Worm (Caenorhabditis elegans) whole organism, young adult: ENCODE data around the gene C06E2.9.

Experiments
- B0035.1 ChIP-seq: sonication (generic microtip); optimal IDR thresholded peaks from 2 replicates; lab custom pipeline; 2016; ENCODE audit warnings: missing genetic modification characterization, mild to moderate bottlenecking, missing compliant biosample characterization, missing genotype, missing genetic modification reagents
- B0261.1 ChIP-seq: sonication (generic microtip); optimal IDR thresholded peaks from 2 replicates; lab custom pipeline; 2016; ENCODE audit warnings: mild to moderate bottlenecking, missing genetic modification characterization, moderate library complexity, missing compliant biosample characterization
- F23B12.7 ChIP-seq: sonication (generic microtip); optimal IDR thresholded peaks from 2 replicates; lab custom pipeline; 2017; ENCODE audit warnings: missing genetic modification characterization, mild to moderate bottlenecking, missing compliant biosample characterization, antibody characterized with exemption, moderate library complexity; ENCODE audit not compliant: insufficient read depth
- F55B11.4 ChIP-seq: sonication (generic microtip); optimal IDR thresholded peaks from 2 replicates; lab custom pipeline; 2016; ENCODE audit warnings: missing compliant biosample characterization, missing genetic modification characterization, borderline replicate concordance; ENCODE audit not compliant: insufficient read depth
- K12H6.12 ChIP-seq: fragments of 200-800 bp; sonication (Bioruptor generic); optimal IDR thresholded peaks from 2 replicates; lab custom pipeline; 2018; ENCODE audit warnings: mild to moderate bottlenecking, missing genetic modification characterization, missing compliant biosample characterization
- Y53F4B.3 ChIP-seq: fragments of 200-800 bp; sonication (Bioruptor generic); IDR thresholded peaks from 2 replicates; pipeline ENCODE4 v1.3.6; 2022; ENCODE audit warnings: missing genetic modification reagents, missing genetic modification characterization, missing compliant biosample characterization
- Y95B8A.8 ChIP-seq: fragments of 200-800 bp; sonication (Bioruptor generic); IDR thresholded peaks from 2 replicates; pipeline ENCODE4 v1.3.6; 2022; ENCODE audit warnings: missing genetic modification reagents, missing genetic modification characterization, missing compliant biosample characterization
- bed-1 ChIP-seq: fragments of 200-800 bp; sonication (Bioruptor generic); IDR thresholded peaks from 2 replicates; pipeline ENCODE4 v1.3.6; 2022; ENCODE audit warnings: missing genetic modification reagents, missing genetic modification characterization, missing compliant biosample characterization
- bed-2 ChIP-seq: fragments of 200-800 bp; sonication (Bioruptor generic); IDR thresholded peaks from 2 replicates; pipeline ENCODE4 v1.3.6; 2022; ENCODE audit warnings: missing genetic modification reagents, missing genetic modification characterization, missing compliant biosample characterization
- ceh-58 ChIP-seq: fragments of 200-800 bp; sonication (Bioruptor generic); IDR thresholded peaks from 2 replicates; pipeline ENCODE4 v1.3.6; 2022; ENCODE audit warnings: missing genetic modification characterization, missing compliant biosample characterization
- ceh-79 ChIP-seq: sonication (generic microtip); optimal IDR thresholded peaks from 2 replicates; lab custom pipeline; 2017; ENCODE audit warnings: mild to moderate bottlenecking, missing genetic modification characterization, missing compliant biosample characterization
- chd-7 ChIP-seq: sonication (generic microtip); optimal IDR thresholded peaks from 2 replicates; lab custom pipeline; 2016; ENCODE audit warnings: mild to moderate bottlenecking, missing genetic modification characterization, moderate library complexity, missing compliant biosample characterization
- dpl-1 ChIP-seq: fragments of 150-350 bp; optimal IDR thresholded peaks from 2 replicates; lab custom pipeline; 2014; ENCODE audit warnings: missing biosample characterization, missing genetic modification reagents, missing genetic modification characterization
- egl-44 ChIP-seq: fragments of 200-800 bp; sonication (Bioruptor generic); IDR thresholded peaks from 2 replicates; pipeline ENCODE4 v1.3.6; 2022; ENCODE audit warnings: missing genetic modification reagents, missing genetic modification characterization, missing compliant biosample characterization
- ets-4 ChIP-seq: fragments of 200-800 bp; sonication (Bioruptor generic); optimal IDR thresholded peaks from 2 replicates; lab custom pipeline; 2018; ENCODE audit warnings: mild to moderate bottlenecking, missing genetic modification characterization, missing compliant biosample characterization
- hmg-1.2 ChIP-seq: fragments of 200-800 bp; sonication (Bioruptor generic); IDR thresholded peaks from 2 replicates; pipeline ENCODE4 v1.3.6; 2022; ENCODE audit warnings: missing genetic modification reagents, missing genetic modification characterization, missing compliant biosample characterization
- lag-1 ChIP-seq: fragments of 200-800 bp; sonication (Bioruptor generic); IDR thresholded peaks from 2 replicates; pipeline ENCODE4 v1.3.6; 2022; ENCODE audit warnings: missing genetic modification reagents, missing genetic modification characterization, missing compliant biosample characterization
- lin-40 ChIP-seq: sonication (generic microtip); optimal IDR thresholded peaks from 2 replicates; lab custom pipeline; 2016; ENCODE audit warnings: missing genetic modification characterization, mild to moderate bottlenecking, missing compliant biosample characterization, missing genotype, missing genetic modification reagents
- lsy-27 ChIP-seq: sonication (generic microtip); optimal IDR thresholded peaks from 2 replicates; lab custom pipeline; 2017; ENCODE audit warnings: missing genetic modification characterization, mild to moderate bottlenecking, missing compliant biosample characterization, antibody characterized with exemption, missing genotype, borderline replicate concordance; ENCODE audit not compliant: insufficient read depth
- madf-10 ChIP-seq: sonication (generic microtip); optimal IDR thresholded peaks from 2 replicates; lab custom pipeline; 2016; ENCODE audit warnings: mild to moderate bottlenecking, missing genetic modification characterization, missing compliant biosample characterization
- madf-8 ChIP-seq: fragments of 200-800 bp; sonication (Bioruptor generic); conservative IDR thresholded peaks from 2 replicates; pipeline ENCODE4 v1.3.6; 2022; ENCODE audit warnings: missing genetic modification reagents, missing genetic modification characterization, missing compliant biosample characterization
- mel-28 ChIP-seq: sonication (generic microtip); optimal IDR thresholded peaks from 2 replicates; lab custom pipeline; 2016; ENCODE audit warnings: borderline replicate concordance, mild to moderate bottlenecking, missing genetic modification characterization, missing compliant biosample characterization
- mxl-1 ChIP-seq: sonication (generic microtip); optimal IDR thresholded peaks from 2 replicates; lab custom pipeline; 2016; ENCODE audit warnings: missing genetic modification characterization, missing compliant biosample characterization
- nhr-179 ChIP-seq: sonication (generic microtip); optimal IDR thresholded peaks from 2 replicates; lab custom pipeline; 2016; ENCODE audit warnings: mild to moderate bottlenecking, missing genetic modification characterization, missing compliant biosample characterization
- nhr-27 ChIP-seq: fragments of 200-800 bp; sonication (Bioruptor generic); optimal IDR thresholded peaks from 2 replicates; lab custom pipeline; 2018; ENCODE audit warnings: mild to moderate bottlenecking, missing genetic modification characterization, moderate library complexity, missing compliant biosample characterization
- nhr-80 ChIP-seq: sonication (generic microtip); optimal IDR thresholded peaks from 2 replicates; lab custom pipeline; 2016; ENCODE audit warnings: missing genetic modification characterization, missing compliant biosample characterization
- pha-4 ChIP-seq: fragments of 150-350 bp; sonication (generic microtip); optimal IDR thresholded peaks from 2 replicates; lab custom pipeline; 2014; ENCODE audit warnings: missing biosample characterization, missing genetic modification reagents, missing genetic modification characterization
- rpc-1 ChIP-seq, 2 experiments: fragments of 150-350 bp in 1 of 2; sonication (generic microtip) in 1 of 2; optimal IDR thresholded peaks; 2 replicates each; lab custom pipeline; 2014 to 2018; ENCODE audit warnings: missing biosample characterization in 1 of 2, missing genetic modification characterization in 1 of 2, missing genetic modification reagents in 1 of 2, missing genotype in 1 of 2
- snpc-1.1 ChIP-seq: sonication (generic microtip); optimal IDR thresholded peaks from 2 replicates; lab custom pipeline; 2017; ENCODE audit warnings: missing genetic modification characterization, mild to moderate bottlenecking, missing compliant biosample characterization, antibody characterized with exemption, moderate library complexity, missing genotype, missing genetic modification reagents; ENCODE audit not compliant: insufficient read depth
- snpc-1.3 ChIP-seq: sonication (generic microtip); optimal IDR thresholded peaks from 2 replicates; lab custom pipeline; 2017; ENCODE audit warnings: missing genetic modification characterization, mild to moderate bottlenecking, missing compliant biosample characterization, antibody characterized with exemption, moderate library complexity, missing genotype, missing genetic modification reagents; ENCODE audit not compliant: insufficient read depth
- snpc-3.4 ChIP-seq: sonication (generic microtip); optimal IDR thresholded peaks from 2 replicates; lab custom pipeline; 2017; ENCODE audit warnings: missing genetic modification characterization, mild to moderate bottlenecking, missing compliant biosample characterization, antibody characterized with exemption, moderate library complexity, missing genotype, missing genetic modification reagents
- sptf-2 ChIP-seq: fragments of 200-800 bp; sonication (Bioruptor generic); optimal IDR thresholded peaks from 2 replicates; lab custom pipeline; 2018; ENCODE audit warnings: mild to moderate bottlenecking, missing genetic modification characterization, missing compliant biosample characterization
- tbp1 ChIP-seq: fragments of 200-800 bp; sonication (Bioruptor generic); optimal IDR thresholded peaks from 2 replicates; lab custom pipeline; 2018; ENCODE audit warnings: mild to moderate bottlenecking, missing genetic modification characterization, missing compliant biosample characterization
- unc-130 ChIP-seq: sonication (generic microtip); optimal IDR thresholded peaks from 2 replicates; lab custom pipeline; 2016; ENCODE audit warnings: missing genetic modification reagents, missing genetic modification characterization, missing compliant biosample characterization
- ztf-18 ChIP-seq: sonication (generic microtip); optimal IDR thresholded peaks from 2 replicates; lab custom pipeline; 2016; ENCODE audit warnings: missing genotype, mild to moderate bottlenecking, missing genetic modification characterization, missing compliant biosample characterization
- ztf-3 ChIP-seq: fragments of 200-800 bp; sonication (Bioruptor generic); optimal IDR thresholded peaks from 2 replicates; lab custom pipeline; 2018; ENCODE audit warnings: mild to moderate bottlenecking, missing genetic modification characterization, missing compliant biosample characterization

Gene C06E2.9

DNA sequence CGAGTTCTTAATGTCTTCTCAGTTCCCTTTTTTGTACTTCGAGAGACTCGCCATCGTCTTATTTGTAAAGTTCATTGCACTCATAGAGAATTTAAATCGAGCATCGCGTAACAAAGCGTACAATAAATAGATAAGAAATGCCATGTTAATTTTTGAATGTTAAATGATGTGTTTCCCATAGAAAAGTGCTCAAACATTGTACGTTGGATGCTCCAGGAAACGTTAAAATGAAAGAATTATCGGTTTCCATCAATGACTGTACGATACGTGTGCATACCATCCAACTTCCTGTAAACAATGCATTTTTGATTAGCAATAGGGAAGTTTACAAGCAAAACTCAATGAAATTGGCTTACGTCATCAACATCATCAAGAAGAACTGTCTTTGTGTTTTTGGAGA is 40.4 kb upstream of the C06E2.9 start:
- TF ChIP-seq ztf-3 (GFP tag; lab: Kevin White, UChicago), result no peak
- TF ChIP-seq nhr-80 (tag; lab: Kevin White, UChicago), result peak; percentile 35
- TF ChIP-seq lsy-27, result no peak
- no peak for TF ChIP-seq snpc-3.4 (tag; lab: Kevin White, UChicago)
- TF ChIP-seq ceh-58 (GFP tag; lab: Robert Waterston, UW), result no peak
- TF ChIP-seq mel-28, result no peak

DNA sequence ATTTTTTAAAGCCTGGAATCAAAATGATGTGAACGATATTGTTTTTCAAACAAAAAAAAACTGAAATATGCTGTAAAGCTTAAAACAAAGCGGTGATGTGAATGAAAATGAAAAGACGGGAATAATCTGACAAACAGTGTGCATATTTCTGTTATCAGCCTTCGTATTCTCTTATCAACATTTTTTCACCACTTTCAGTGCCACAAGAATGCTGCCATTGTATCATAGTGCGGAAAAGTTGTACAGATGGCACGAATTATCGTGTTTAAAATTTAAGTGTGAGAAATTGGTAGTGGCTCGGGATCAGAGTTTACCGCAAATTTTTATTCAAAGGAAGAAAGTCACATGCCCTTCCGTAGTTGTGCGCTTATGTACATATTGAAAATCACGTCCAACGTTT is 36.6 kb upstream of the C06E2.9 start, which contains the start of gene ifd-1:
Gene ifd-1, minus strand, starts transcription at position 12 of the 400 bp plus-strand sequence.
- TF ChIP-seq nhr-80 (tag; lab: Kevin White, UChicago) (peak; percentile 79), hmg-1.2 (GFP tag; lab: Robert Waterston, UW) (no peak), snpc-1.3 (no peak), ets-4 (GFP tag; lab: Kevin White, UChicago) (peak; percentile 55), mxl-1 (tag; lab: Kevin White, UChicago) (no peak), snpc-1.1 (tag; lab: Kevin White, UChicago) (no peak), pha-4 (tag; lab: Kevin White, UChicago) (no peak)
- TF ChIP-seq, all 124 proteins: peak for 2

DNA sequence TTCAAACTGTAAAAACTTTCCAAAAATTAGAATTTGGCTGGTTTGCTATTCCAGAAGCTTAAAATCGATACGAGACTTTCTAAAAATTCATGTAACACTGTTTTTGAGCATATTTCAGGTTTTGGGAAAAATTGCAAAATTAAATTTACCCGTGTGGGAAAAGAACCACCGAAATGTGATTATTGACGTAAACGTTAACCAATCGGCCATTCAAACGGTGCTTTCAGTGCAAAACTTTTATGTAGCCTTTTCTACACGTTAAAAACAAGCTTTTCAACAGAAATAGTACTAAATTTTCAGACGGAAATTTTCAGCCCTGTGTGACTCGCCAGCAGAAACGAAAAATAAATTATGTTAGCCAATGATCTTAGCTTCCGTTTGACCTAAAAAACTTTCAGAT is 35.0 kb upstream of the C06E2.9 start:
- TF ChIP-seq rpc-1 (optimal IDR thresholded peaks at IDR 0.05; lab: Kevin White, UChicago) (peak; percentile 38), rpc-1 (tag; optimal IDR thresholded peaks at IDR 0.05; lab: Kevin White, UChicago) (peak; percentile 69), tbp1 (GFP tag; lab: Kevin White, UChicago) (peak; percentile 83), B0261.1 (peak; percentile 55)

DNA sequence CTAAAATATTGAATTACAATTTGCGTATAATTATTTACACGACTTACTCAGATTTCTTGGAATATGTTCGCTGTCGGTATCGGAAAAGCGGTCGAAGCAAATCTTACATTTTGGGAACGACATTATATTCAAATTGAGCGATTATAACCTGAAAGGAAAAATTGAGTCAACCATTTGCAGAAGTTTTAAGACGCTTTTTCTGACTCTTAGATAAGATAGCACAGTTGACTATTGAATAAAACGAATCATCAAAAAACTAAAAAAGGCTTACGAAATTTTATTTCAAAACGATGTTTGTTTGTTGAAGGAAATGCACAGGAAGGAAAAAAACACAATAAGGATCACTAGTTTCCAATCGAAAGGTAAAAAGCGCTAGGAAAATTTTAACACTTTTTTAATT is 32.7 kb upstream of the C06E2.9 start, which contains the start of gene rcs-1:
Gene rcs-1, minus strand, starts transcription at position 176 of the 400 bp plus-strand sequence.
- peak; percentile 0 for TF ChIP-seq nhr-80 (tag; lab: Kevin White, UChicago)
- TF ChIP-seq lin-40 (tag; lab: Kevin White, UChicago), result no peak
- TF ChIP-seq K12H6.12 (tag; lab: Kevin White, UChicago), result no peak
- TF ChIP-seq tbp1 (GFP tag; lab: Kevin White, UChicago), result no peak
- TF ChIP-seq madf-10, result no peak
- no peak for TF ChIP-seq egl-44
- TF ChIP-seq, all 124 proteins: peak for 1

DNA sequence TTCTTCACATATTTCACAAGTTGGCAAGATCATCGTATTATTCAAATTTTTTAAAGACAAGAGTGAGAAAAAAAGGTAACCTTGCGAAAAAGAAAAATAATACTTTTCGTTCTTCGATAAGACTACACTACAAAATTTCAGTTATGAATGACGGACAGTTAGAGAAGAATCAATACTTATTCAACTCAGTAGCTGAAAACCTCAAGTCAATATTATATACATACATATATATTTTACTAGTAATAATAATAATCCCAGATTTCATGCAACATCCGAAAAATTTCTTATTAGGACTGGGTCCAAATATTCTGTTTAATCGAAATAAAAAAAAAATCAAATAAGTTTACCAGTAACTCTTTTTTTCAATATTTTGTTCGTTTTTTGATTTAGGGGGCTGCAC is 29.9 kb upstream of the C06E2.9 start, which contains the start of gene C28G1.6:
Gene C28G1.6, minus strand, starts transcription at position 101 of the 400 bp plus-strand sequence.
- TF ChIP-seq nhr-80 (tag; lab: Kevin White, UChicago) (peak; percentile 33), unc-130 (GFP tag; lab: Kevin White, UChicago) (no peak), madf-8 (no peak), snpc-1.3 (no peak), bed-1 (GFP tag; lab: Robert Waterston, UW) (no peak)

DNA sequence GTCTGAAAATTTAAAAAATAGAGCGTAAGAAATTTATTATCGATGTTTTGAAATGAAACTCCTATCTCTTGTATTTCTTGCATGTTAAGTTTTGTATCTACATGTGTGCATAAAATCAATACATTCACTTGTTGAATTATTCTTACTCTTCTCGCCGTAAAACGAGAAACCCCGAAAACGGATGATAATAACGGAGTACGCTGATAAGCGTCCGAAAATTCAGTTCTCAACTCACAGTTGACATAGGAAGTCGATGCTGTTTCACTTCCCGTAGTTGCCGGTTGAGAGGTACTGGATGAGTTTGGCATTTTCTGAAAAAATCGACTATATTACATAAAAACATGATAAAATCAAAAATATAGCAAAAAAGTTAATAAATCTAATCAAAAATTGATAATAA is 25.7 kb upstream of the C06E2.9 start, which contains the start of gene sec-15:
Gene sec-15, minus strand, starts transcription at position 311 of the 400 bp plus-strand sequence.
- TF ChIP-seq ztf-18 (tag; lab: Kevin White, UChicago) (no peak), B0035.1 (tag; lab: Kevin White, UChicago) (no peak), ceh-79 (no peak)

DNA sequence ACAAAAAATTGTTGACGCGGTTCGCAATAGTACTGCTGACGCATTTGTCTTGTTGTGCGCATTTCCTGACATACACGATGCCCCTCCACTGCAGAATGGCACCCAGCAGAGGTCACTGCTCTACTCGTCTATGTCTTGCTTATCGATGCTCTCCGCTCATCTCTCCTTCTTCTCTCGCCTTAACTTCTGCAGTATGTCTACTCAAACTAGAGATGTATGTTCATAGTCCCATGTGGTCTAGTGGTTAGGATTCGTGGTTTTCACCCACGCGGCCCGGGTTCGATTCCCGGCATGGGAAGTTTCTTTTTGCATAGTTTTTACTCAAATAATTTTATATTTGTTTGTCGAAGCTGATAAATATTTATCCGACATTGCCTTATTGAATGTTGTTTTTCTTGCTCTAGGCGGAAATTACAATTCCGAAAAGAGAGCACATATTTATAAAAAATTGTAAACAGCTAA is 25.1 kb upstream of the C06E2.9 start, which contains the start of gene C28G1.2:
Gene C28G1.2, plus strand, starts transcription at position 130 of the 462 bp plus-strand sequence.
- no peak for TF ChIP-seq F55B11.4 (tag; lab: Kevin White, UChicago)
- peak; percentile 17 for TF ChIP-seq nhr-179 (tag; lab: Kevin White, UChicago)
- peak; percentile 82 for TF ChIP-seq ets-4 (GFP tag; lab: Kevin White, UChicago)
- TF ChIP-seq Y95B8A.8 (GFP tag; lab: Robert Waterston, UW), result peak; percentile 78
- peak; percentile 4 for TF ChIP-seq dpl-1 (GFP tag; lab: Kevin White, UChicago)
- TF ChIP-seq ceh-79, result peak; percentile 79
- TF ChIP-seq F23B12.7 (tag; lab: Kevin White, UChicago), result peak; percentile 62
- peak; percentile 63 for TF ChIP-seq mxl-1 (tag; lab: Kevin White, UChicago)
- TF ChIP-seq nhr-27, result peak; percentile 80
- TF ChIP-seq Y53F4B.3 (GFP tag; lab: Robert Waterston, UW), result peak; percentile 77; the same call in 1 of the 2 replicates
- 0 out of 2 replicates have a peak, but pooled peaks have one; percentile 25 for TF ChIP-seq madf-8
- no peak for TF ChIP-seq bed-2 (GFP tag; lab: Robert Waterston, UW)
- peak; percentile 87 for TF ChIP-seq sptf-2 (GFP tag; lab: Kevin White, UChicago)
- TF ChIP-seq lag-1, result no peak
- TF ChIP-seq chd-7 (tag; lab: Kevin White, UChicago), result peak; percentile 95
